Fruit fly (Drosophila melanogaster) whole organism, prepupa: Measurements from ENCODE around the gene JTBR.

Source experiments
- Blimp-1 ChIP-seq: fragments of 200-800 bp; sonication (Bioruptor generic); optimal IDR thresholded peaks from 3 replicates; lab custom pipeline; 2017; ENCODE audit warnings: missing biosample characterization, missing genetic modification characterization, mild to moderate bottlenecking, moderate library complexity, missing genetic modification reagents
- CG10631 ChIP-seq: fragments of 200-800 bp; sonication (Bioruptor generic); optimal IDR thresholded peaks from 2 replicates; lab custom pipeline; 2016; ENCODE audit warnings: missing biosample characterization, missing genetic modification characterization
- CG10669 ChIP-seq: fragments of 200-800 bp; sonication (Bioruptor generic); optimal IDR thresholded peaks from 3 replicates; lab custom pipeline; 2018; ENCODE audit warnings: missing biosample characterization, mild to moderate bottlenecking, missing genetic modification characterization, moderate library complexity
- CG11294 ChIP-seq: fragments of 200-800 bp; sonication (Bioruptor generic); IDR thresholded peaks from 2 replicates; pipeline ENCODE4 v1.3.6; 2022; ENCODE audit warnings: missing biosample characterization, missing genetic modification characterization
- CG11762 ChIP-seq: fragments of 200-800 bp; sonication (Bioruptor generic); optimal IDR thresholded peaks from 3 replicates; lab custom pipeline; 2016; ENCODE audit warnings: missing biosample characterization, missing genetic modification characterization; ENCODE audit not compliant: insufficient read depth
- CG11902 ChIP-seq: fragments of 200-800 bp; sonication (Bioruptor generic); optimal IDR thresholded peaks from 3 replicates; lab custom pipeline; 2016; ENCODE audit warnings: missing biosample characterization, missing genetic modification characterization
- CG3032 ChIP-seq: fragments of 200-800 bp; optimal IDR thresholded peaks from 2 replicates; lab custom pipeline; 2019; ENCODE audit warnings: missing biosample characterization, mild to moderate bottlenecking, missing genetic modification characterization, moderate library complexity
- CG31627 ChIP-seq: fragments of 200-800 bp; sonication (Bioruptor generic); optimal IDR thresholded peaks from 3 replicates; lab custom pipeline; 2016; ENCODE audit warnings: missing biosample characterization, missing genetic modification characterization
- CG3919 ChIP-seq: fragments of 200-800 bp; sonication (Bioruptor generic); optimal IDR thresholded peaks from 3 replicates; lab custom pipeline; 2016; ENCODE audit warnings: missing biosample characterization, missing genetic modification characterization
- CG6163 ChIP-seq: fragments of 200-800 bp; sonication (Bioruptor generic); IDR thresholded peaks from 3 replicates; pipeline ENCODE4 v1.3.6; 2022; ENCODE audit warnings: missing biosample characterization, missing genetic modification characterization
- CG6276 ChIP-seq: fragments of 200-800 bp; sonication (Bioruptor generic); optimal IDR thresholded peaks from 2 replicates; lab custom pipeline; 2017; ENCODE audit warnings: missing biosample characterization, mild to moderate bottlenecking, missing genetic modification characterization
- CG6792 ChIP-seq: fragments of 200-800 bp; sonication (Bioruptor generic); optimal IDR thresholded peaks from 3 replicates; lab custom pipeline; 2016; ENCODE audit warnings: missing biosample characterization, missing genetic modification characterization
- CG6808 ChIP-seq: fragments of 200-800 bp; sonication (Bioruptor generic); optimal IDR thresholded peaks from 3 replicates; lab custom pipeline; 2017; ENCODE audit warnings: missing biosample characterization, missing genetic modification characterization, mild to moderate bottlenecking, moderate library complexity, missing genetic modification reagents
- CG6854 ChIP-seq: fragments of 200-800 bp; sonication (Bioruptor generic); optimal IDR thresholded peaks from 2 replicates; lab custom pipeline; 2017; ENCODE audit warnings: missing biosample characterization, mild to moderate bottlenecking, missing genetic modification characterization
- CG7368 ChIP-seq: fragments of 200-800 bp; sonication (Bioruptor generic); optimal IDR thresholded peaks from 3 replicates; lab custom pipeline; 2016; ENCODE audit warnings: missing biosample characterization, missing genetic modification characterization
- CG8119 ChIP-seq: fragments of 200-800 bp; sonication (Bioruptor generic); IDR thresholded peaks from 3 replicates; pipeline ENCODE4 v1.3.6; 2022; ENCODE audit warnings: missing biosample characterization, missing genetic modification characterization
- CG8319 ChIP-seq: fragments of 200-800 bp; sonication (Bioruptor generic); optimal IDR thresholded peaks from 3 replicates; lab custom pipeline; 2016; ENCODE audit warnings: missing biosample characterization, missing genetic modification characterization
- CG8632 ChIP-seq: fragments of 200-800 bp; sonication (Bioruptor generic); optimal IDR thresholded peaks from 3 replicates; lab custom pipeline; 2016; ENCODE audit warnings: missing biosample characterization, missing genetic modification characterization
- CG9139 ChIP-seq: fragments of 200-800 bp; sonication (Bioruptor generic); optimal IDR thresholded peaks from 3 replicates; lab custom pipeline; 2017; ENCODE audit warnings: missing biosample characterization, mild to moderate bottlenecking, missing genetic modification characterization
- Eip75B ChIP-seq: fragments of 200-800 bp; sonication (Bioruptor generic); optimal IDR thresholded peaks from 3 replicates; lab custom pipeline; 2016; ENCODE audit warnings: missing biosample characterization, missing genetic modification characterization
- Eip78C ChIP-seq: fragments of 200-800 bp; sonication (Bioruptor generic); peaks from one replicate; lab custom pipeline; 2016; ENCODE audit warnings: missing biosample characterization, missing genetic modification characterization
- Eip93F ChIP-seq: fragments of 200-800 bp; sonication (Bioruptor generic); optimal IDR thresholded peaks from 2 replicates; lab custom pipeline; 2016; ENCODE audit warnings: missing biosample characterization, mild to moderate bottlenecking, missing genetic modification characterization
- Ets21C ChIP-seq: fragments of 200-800 bp; sonication (Bioruptor generic); optimal IDR thresholded peaks from 3 replicates; lab custom pipeline; 2016; ENCODE audit warnings: missing biosample characterization, missing genetic modification characterization
- Ets96B ChIP-seq: fragments of 200-800 bp; optimal IDR thresholded peaks from 2 replicates; lab custom pipeline; 2019; ENCODE audit warnings: missing biosample characterization, mild to moderate bottlenecking, missing genetic modification characterization, moderate library complexity
- Gug ChIP-seq: fragments of 200-800 bp; sonication (Bioruptor generic); IDR thresholded peaks from 2 replicates; pipeline ENCODE4 v1.3.6; 2022; ENCODE audit warnings: missing biosample characterization, missing genetic modification characterization
- Hr38 ChIP-seq: sonication (Bioruptor generic); optimal IDR thresholded peaks from 2 replicates; lab custom pipeline; 2016; ENCODE audit warnings: missing biosample characterization, missing genetic modification characterization
- Hr39 ChIP-seq: fragments of 200-800 bp; sonication (Bioruptor generic); optimal IDR thresholded peaks from 2 replicates; lab custom pipeline; 2016; ENCODE audit warnings: missing biosample characterization, missing genetic modification characterization
- Hr4 ChIP-seq: fragments of 200-800 bp; sonication (Bioruptor generic); optimal IDR thresholded peaks from 3 replicates; lab custom pipeline; 2016; ENCODE audit warnings: missing biosample characterization, missing genetic modification characterization
- Lpt ChIP-seq: fragments of 200-800 bp; sonication (Bioruptor generic); optimal IDR thresholded peaks from 3 replicates; lab custom pipeline; 2016; ENCODE audit warnings: missing biosample characterization, missing genetic modification characterization
- Met ChIP-seq: fragments of 200-800 bp; sonication (Bioruptor generic); optimal IDR thresholded peaks from 3 replicates; lab custom pipeline; 2016; ENCODE audit warnings: missing biosample characterization, missing genetic modification characterization
- OdsH ChIP-seq: fragments of 200-800 bp; sonication (Bioruptor generic); optimal IDR thresholded peaks from 3 replicates; lab custom pipeline; 2016; ENCODE audit warnings: missing biosample characterization, missing genetic modification characterization
- Sox102F ChIP-seq: fragments of 200-800 bp; sonication (Bioruptor generic); optimal IDR thresholded peaks from 2 replicates; lab custom pipeline; 2016; ENCODE audit warnings: missing biosample characterization, mild to moderate bottlenecking, missing genetic modification characterization
- Sox14 ChIP-seq: fragments of 200-800 bp; sonication (Bioruptor generic); optimal IDR thresholded peaks from 3 replicates; lab custom pipeline; 2016; ENCODE audit warnings: missing biosample characterization, missing genetic modification characterization
- Sox15 ChIP-seq: fragments of 200-800 bp; sonication (Bioruptor generic); optimal IDR thresholded peaks from 3 replicates; lab custom pipeline; 2016; ENCODE audit warnings: missing biosample characterization, missing genetic modification characterization
- achi ChIP-seq: fragments of 200-800 bp; sonication (Bioruptor generic); optimal IDR thresholded peaks from 3 replicates; lab custom pipeline; 2016; ENCODE audit warnings: missing biosample characterization, missing genetic modification characterization
- acj6 ChIP-seq: fragments of 200-800 bp; sonication (Bioruptor generic); optimal IDR thresholded peaks from 3 replicates; lab custom pipeline; 2016; ENCODE audit warnings: missing biosample characterization, missing genetic modification characterization
- cyc ChIP-seq: fragments of 200-800 bp; sonication (Bioruptor generic); optimal IDR thresholded peaks from 3 replicates; lab custom pipeline; 2016; ENCODE audit warnings: missing biosample characterization, missing genetic modification characterization
- dsx ChIP-seq: fragments of 200-800 bp; optimal IDR thresholded peaks from 3 replicates; lab custom pipeline; 2019; ENCODE audit warnings: missing biosample characterization, mild to moderate bottlenecking, missing genetic modification characterization, moderate library complexity; ENCODE audit not compliant: poor library complexity, severe bottlenecking
- eg ChIP-seq: fragments of 200-800 bp; sonication (Bioruptor generic); IDR thresholded peaks from 3 replicates; pipeline ENCODE4 v1.3.6; 2022; ENCODE audit warnings: missing biosample characterization, missing genetic modification characterization
- esn ChIP-seq: fragments of 200-800 bp; sonication (Bioruptor generic); optimal IDR thresholded peaks from 2 replicates; lab custom pipeline; 2016; ENCODE audit warnings: missing biosample characterization, mild to moderate bottlenecking, missing genetic modification characterization, moderate library complexity
- fd59A ChIP-seq: fragments of 200-800 bp; sonication (Bioruptor generic); optimal IDR thresholded peaks from 2 replicates; lab custom pipeline; 2017; ENCODE audit warnings: missing biosample characterization, mild to moderate bottlenecking, missing genetic modification characterization, missing genetic modification reagents
- fd85E ChIP-seq: fragments of 200-800 bp; sonication (Bioruptor generic); optimal IDR thresholded peaks from 3 replicates; lab custom pipeline; 2016; ENCODE audit warnings: missing biosample characterization, missing genetic modification characterization
- lz ChIP-seq: fragments of 200-800 bp; sonication (Bioruptor generic); optimal IDR thresholded peaks from 3 replicates; lab custom pipeline; 2016; ENCODE audit warnings: missing biosample characterization, missing genetic modification characterization
- net ChIP-seq: fragments of 200-800 bp; sonication (Bioruptor generic); optimal IDR thresholded peaks from 3 replicates; lab custom pipeline; 2016; ENCODE audit warnings: missing biosample characterization, missing genetic modification characterization
- pdm3 ChIP-seq: fragments of 200-800 bp; sonication (Bioruptor generic); optimal IDR thresholded peaks from 3 replicates; lab custom pipeline; 2016; ENCODE audit warnings: missing biosample characterization, missing genetic modification characterization
- salr ChIP-seq, 2 experiments: fragments of 200-800 bp; sonication (Bioruptor generic); optimal IDR thresholded peaks; 3 replicates each; lab custom pipeline; 2016 to 2018; ENCODE audit warnings: missing biosample characterization in 2 of 2, missing genetic modification characterization in 2 of 2, mild to moderate bottlenecking in 1 of 2
- ss ChIP-seq, 2 experiments: fragments of 200-800 bp; sonication (Bioruptor generic); optimal IDR thresholded peaks; 2 replicates in 1 of 2; 3 replicates in 1 of 2; lab custom pipeline; 2017 to 2018; ENCODE audit warnings: mild to moderate bottlenecking in 2 of 2, missing biosample characterization in 2 of 2, missing genetic modification characterization in 2 of 2, moderate library complexity in 1 of 2
- svp ChIP-seq: fragments of 200-800 bp; sonication (Bioruptor generic); peaks from one replicate; lab custom pipeline; 2016; ENCODE audit warnings: missing biosample characterization, missing genetic modification characterization
- topi ChIP-seq: fragments of 200-800 bp; sonication (Bioruptor generic); optimal IDR thresholded peaks from 3 replicates; lab custom pipeline; 2016; ENCODE audit warnings: missing biosample characterization, missing genetic modification characterization
- vri ChIP-seq: fragments of 200-800 bp; sonication (Bioruptor generic); optimal IDR thresholded peaks from 3 replicates; lab custom pipeline; 2016; ENCODE audit warnings: missing biosample characterization, mild to moderate bottlenecking, missing genetic modification characterization

Gene JTBR

dm6 chr3L:1810288-1810687, 7.6 kb upstream of the JTBR start, which contains the start of gene GV1 (continued):
- peak; percentile 81 for TF ChIP-seq CG10669 (GFP tag; lab: Kevin White, UChicago)
- no peak for TF ChIP-seq topi (GFP tag; lab: Kevin White, UChicago)
- no peak for TF ChIP-seq lz (GFP tag; lab: Kevin White, UChicago)
- TF ChIP-seq salr (GFP tag; optimal IDR thresholded peaks at IDR 0.05; lab: Kevin White, UChicago) = peak in 1 of 2 experiments; percentile 52
- TF ChIP-seq pdm3 (GFP tag; lab: Kevin White, UChicago) = no peak
- peak; percentile 87 for TF ChIP-seq dsx (GFP tag; lab: Kevin White, UChicago)
- TF ChIP-seq esn (GFP tag; lab: Kevin White, UChicago) = peak; percentile 30

DNA sequence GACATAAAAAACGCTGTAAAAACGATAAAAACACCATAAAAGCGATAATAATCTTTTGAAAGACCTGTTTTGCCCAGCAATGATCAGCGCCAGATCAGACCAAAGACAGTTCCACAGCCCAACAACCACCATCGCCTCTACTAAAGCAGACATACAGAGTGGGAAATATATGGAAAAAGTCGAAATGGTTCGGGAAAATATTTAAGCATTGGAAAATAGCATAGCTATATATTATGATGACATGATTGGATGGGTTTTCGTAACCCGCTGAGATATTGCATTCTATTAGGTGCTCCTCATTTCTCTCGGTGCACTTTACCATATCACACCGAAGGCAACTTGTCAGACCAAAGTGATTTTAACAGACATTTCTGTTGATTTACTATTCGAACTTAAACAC, 6.0 kb upstream of the JTBR start:
- TF ChIP-seq CG9139 (GFP tag; lab: Kevin White, UChicago) (no peak), net (GFP tag; lab: Kevin White, UChicago) (peak; percentile 84), acj6 (GFP tag; lab: Kevin White, UChicago) (peak; percentile 85), fd59A (GFP tag; lab: Kevin White, UChicago) (peak; percentile 84), Eip75B (peak; percentile 84), Hr38 (GFP tag; lab: Kevin White, UChicago) (no peak), CG6276 (GFP tag; lab: Kevin White, UChicago) (no peak), CG6808 (no peak), Met (GFP tag; lab: Kevin White, UChicago) (no peak), CG8119 (GFP tag; lab: Robert Waterston, UW) (peak; percentile 86), Sox102F (no peak), CG7368 (GFP tag; lab: Kevin White, UChicago) (no peak), achi (GFP tag; lab: Kevin White, UChicago) (peak; percentile 85), CG31627 (GFP tag; lab: Kevin White, UChicago) (peak; percentile 73), CG3919 (peak; percentile 90), Sox14 (GFP tag; lab: Kevin White, UChicago) (peak; percentile 85), esn (GFP tag; lab: Kevin White, UChicago) (peak; percentile 79), CG8319 (GFP tag; lab: Kevin White, UChicago) (peak; percentile 75), lz (GFP tag; lab: Kevin White, UChicago) (peak; percentile 62), cyc (GFP tag; lab: Kevin White, UChicago) (peak; percentile 68), CG8632 (GFP tag; lab: Kevin White, UChicago) (no peak), Eip93F (no peak), Ets21C (GFP tag; lab: Kevin White, UChicago) (peak; percentile 53), Eip78C (peak; percentile 96), Hr4 (GFP tag; lab: Kevin White, UChicago) (no peak), Blimp-1 (GFP tag; lab: Kevin White, UChicago) (no peak), CG10631 (GFP tag; lab: Kevin White, UChicago) (no peak), Hr39 (GFP tag; lab: Kevin White, UChicago) (peak; percentile 78), CG11762 (GFP tag; lab: Kevin White, UChicago) (peak; percentile 80), OdsH (GFP tag; lab: Kevin White, UChicago) (no peak), CG3032 (tag; lab: Kevin White, UChicago) (peak; percentile 84), fd85E (GFP tag; lab: Kevin White, UChicago) (no peak), vri (no peak), Ets96B (tag; lab: Kevin White, UChicago) (peak; percentile 86), Sox15 (GFP tag; lab: Kevin White, UChicago) (peak; percentile 72), svp (GFP tag; lab: Kevin White, UChicago) (no peak), eg (GFP tag; lab: Robert Waterston, UW) (peak; percentile 95), Lpt (peak; percentile 79), CG11294 (GFP tag; lab: Robert Waterston, UW) (peak; percentile 83), ss (GFP tag; optimal IDR thresholded peaks at IDR 0.05; lab: Kevin White, UChicago) (peak; percentile 82 to 85), CG6854 (GFP tag; lab: Kevin White, UChicago) (no peak), Gug (GFP tag; lab: Robert Waterston, UW) (peak; percentile 84), CG6792 (GFP tag; lab: Kevin White, UChicago) (peak; percentile 84), CG11902 (GFP tag; lab: Kevin White, UChicago) (peak; percentile 74), CG6163 (GFP tag; lab: Robert Waterston, UW) (peak; percentile 93), CG10669 (GFP tag; lab: Kevin White, UChicago) (no peak)
